Fruit fly (Drosophila melanogaster): Measurements from ENCODE around the gene Sry-delta.

Gene Sry-delta

DNA sequence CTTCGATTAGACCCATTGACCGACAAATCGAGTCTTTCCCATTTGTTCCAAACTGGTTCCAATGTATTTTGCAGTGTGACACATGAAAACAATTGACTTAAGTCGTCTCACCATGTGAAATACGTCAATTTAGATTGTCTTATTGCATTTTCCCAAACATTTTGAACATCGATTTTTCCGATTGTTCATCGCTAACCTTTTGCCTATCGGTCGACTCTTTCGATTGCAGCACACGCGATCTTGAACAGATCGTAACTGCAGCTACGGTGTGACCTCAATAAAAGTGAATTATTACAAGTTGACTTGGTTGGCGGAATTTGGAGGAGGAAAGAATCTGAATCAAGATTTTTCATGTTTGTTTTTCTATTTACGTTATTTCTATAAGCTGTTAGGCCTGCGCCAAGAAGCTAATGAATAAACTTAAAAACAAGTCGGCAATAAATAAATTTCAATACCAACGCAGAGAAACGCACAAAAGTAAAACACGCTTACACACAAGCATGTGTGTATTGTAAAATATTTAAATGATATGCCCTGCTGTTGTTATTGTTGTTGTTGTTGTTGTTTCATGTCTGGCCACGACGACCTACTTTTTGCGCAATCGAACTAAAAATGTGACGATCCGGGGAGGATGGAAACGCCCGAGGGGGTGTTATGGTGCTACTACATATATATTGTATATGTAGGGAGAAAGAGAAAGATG, 17.5 kb downstream of the Sry-delta start (continued):
- TF ChIP-seq Bgb (GFP tag; IDR thresholded peaks at IDR 0.05; ENCODE audit: partially characterized antibody) = no peak
- TF ChIP-seq Elba2 (GFP tag; optimal IDR thresholded peaks at IDR 0.05) = no peak
- TF ChIP-seq CG16863 (GFP tag; optimal IDR thresholded peaks at IDR 0.05) = no peak
- TF ChIP-seq sisA (GFP tag; IDR thresholded peaks at IDR 0.05) = no peak
- TF ChIP-seq CG10209 (GFP tag; optimal IDR thresholded peaks at IDR 0.05) = no peak
- no peak for TF ChIP-seq CG42726 (GFP tag; IDR thresholded peaks at IDR 0.05; ENCODE audit: partially characterized antibody)
- peak; percentile 64; the same call in 1 of the 3 replicates for TF ChIP-seq CG6791 (GFP tag; IDR thresholded peaks at IDR 0.05; ENCODE audit: partially characterized antibody)
- no peak for TF ChIP-seq bcd (GFP tag; optimal IDR thresholded peaks at IDR 0.05)
- no peak for TF ChIP-seq CG30431 (GFP tag; optimal IDR thresholded peaks at IDR 0.05)
- TF ChIP-seq CG8290 (GFP tag; optimal IDR thresholded peaks at IDR 0.05) = no peak
- no peak for TF ChIP-seq CG8290 (tag; optimal IDR thresholded peaks at IDR 0.05)
- no peak for TF ChIP-seq Nf-YC (tag; optimal IDR thresholded peaks at IDR 0.05)
- TF ChIP-seq Nf-YB (GFP tag; optimal IDR thresholded peaks at IDR 0.05) = no peak
- TF ChIP-seq Sry-δ (GFP tag; optimal IDR thresholded peaks at IDR 0.05) = no peak
- no peak for TF ChIP-seq sna (GFP tag; IDR thresholded peaks at IDR 0.05; ENCODE audit: partially characterized antibody)
- no peak for TF ChIP-seq CG30403 (GFP tag; optimal IDR thresholded peaks at IDR 0.05)
- TF ChIP-seq her (GFP tag; optimal IDR thresholded peaks at IDR 0.05) = no peak
- TF ChIP-seq onecut (GFP tag; IDR thresholded peaks at IDR 0.05) = no peak
- TF ChIP-seq sens-2 (GFP tag; IDR thresholded peaks at IDR 0.05) = no peak
- no peak for TF ChIP-seq so (GFP tag; IDR thresholded peaks at IDR 0.05)
- TF ChIP-seq corto (GFP tag; optimal IDR thresholded peaks at IDR 0.05) = no peak
- TF ChIP-seq Atf3 (GFP tag; optimal IDR thresholded peaks at IDR 0.05) = no peak
- peak; percentile 19 for TF ChIP-seq CG2116 (GFP tag; optimal IDR thresholded peaks at IDR 0.05)
- no peak for TF ChIP-seq unpg (GFP tag; optimal IDR thresholded peaks at IDR 0.05)
- TF ChIP-seq Vsx1 (GFP tag; optimal IDR thresholded peaks at IDR 0.05) = peak; percentile 15
- no peak for TF ChIP-seq CG2678 (tag; optimal IDR thresholded peaks at IDR 0.05)
- no peak for TF ChIP-seq CoRest (tag; optimal IDR thresholded peaks at IDR 0.05)
- TF ChIP-seq CG2129 (GFP tag; IDR thresholded peaks at IDR 0.05; ENCODE audit: partially characterized antibody) = no peak
- TF ChIP-seq ems (GFP tag; optimal IDR thresholded peaks at IDR 0.05) = no peak
- TF ChIP-seq CG2889 (GFP tag; IDR thresholded peaks at IDR 0.05) = no peak
- TF ChIP-seq peb (GFP tag; IDR thresholded peaks at IDR 0.05) = no peak
- TF ChIP-seq HLHmδ (GFP tag; optimal IDR thresholded peaks at IDR 0.05) = no peak
- no peak for TF ChIP-seq gcm (GFP tag; optimal IDR thresholded peaks at IDR 0.05)
- no peak for TF ChIP-seq mam (GFP tag; optimal IDR thresholded peaks at IDR 0.05)
- no peak for TF ChIP-seq repo (GFP tag; optimal IDR thresholded peaks at IDR 0.05)
- TF ChIP-seq Pdp1 (GFP tag; optimal IDR thresholded peaks at IDR 0.05) = peak in 1 of 2 experiments; percentile 88
- TF ChIP-seq grau (tag; optimal IDR thresholded peaks at IDR 0.05) = peak; percentile 81
- TF ChIP-seq Dll (GFP tag; IDR thresholded peaks at IDR 0.05; ENCODE audit: partially characterized antibody) = 0 out of 4 replicates have a peak, but pooled peaks have one; percentile 18
- no peak for TF ChIP-seq sqz (GFP tag; optimal IDR thresholded peaks at IDR 0.05)
- 0 out of 3 replicates have a peak, but pooled peaks have one; percentile 26 for TF ChIP-seq ken (GFP tag; IDR thresholded peaks at IDR 0.05)
- TF ChIP-seq MBD-R2 (GFP tag; IDR thresholded peaks at IDR 0.05) = no peak
- peak; percentile 75 for TF ChIP-seq CG12769 (tag; optimal IDR thresholded peaks at IDR 0.05)
- TF ChIP-seq otp (GFP tag; IDR thresholded peaks at IDR 0.05) = 0 out of 3 replicates have a peak, but pooled peaks have one; percentile 39
- peak; percentile 19; the same call in 1 of the 3 replicates for TF ChIP-seq ci (GFP tag; IDR thresholded peaks at IDR 0.05)
- TF ChIP-seq lbe (GFP tag; optimal IDR thresholded peaks at IDR 0.05) = no peak
- no peak for TF ChIP-seq fd102C (GFP tag; optimal IDR thresholded peaks at IDR 0.05)
- no peak for TF ChIP-seq Myb (GFP tag; optimal IDR thresholded peaks at IDR 0.05)
- no peak for TF ChIP-seq CG7987 (GFP tag; optimal IDR thresholded peaks at IDR 0.05)
- no peak for TF ChIP-seq CG4404 (GFP tag; IDR thresholded peaks at IDR 0.05)
- no peak for TF ChIP-seq HLH54F (GFP tag; optimal IDR thresholded peaks at IDR 0.05)
